Worm (Caenorhabditis elegans): ENCODE measurements around the gene F15H10.7.

DNA sequence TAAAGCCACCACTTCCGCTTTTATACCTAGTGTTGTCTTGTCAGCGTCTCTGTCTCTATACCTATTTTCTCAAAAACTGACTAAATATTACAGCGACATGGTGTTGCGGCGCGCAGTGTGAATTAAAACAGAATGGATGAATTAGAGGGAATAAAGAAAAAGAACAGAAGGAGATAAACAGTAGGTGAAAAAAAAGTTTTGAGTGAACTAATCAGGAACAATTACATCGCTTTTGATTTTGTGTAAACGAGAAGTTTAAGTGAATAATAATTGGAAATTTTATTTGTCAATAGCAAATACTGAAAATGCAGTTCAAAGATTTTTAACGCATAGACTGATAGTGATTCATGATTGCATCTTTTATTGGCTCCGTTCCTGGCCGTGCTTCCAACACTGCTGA is 18.9 kb upstream of the F15H10.7 start, which contains the start of gene col-12:
- TF ChIP-seq him-1 (tag; optimal IDR thresholded peaks at IDR 0.05) (no peak), snpc-4 (GFP tag; optimal IDR thresholded peaks at IDR 0.05) (no peak), snpc-4 (tag; optimal IDR thresholded peaks at IDR 0.05) (no peak), F49E8.2 (tag; optimal IDR thresholded peaks at IDR 0.05; ENCODE audit: insufficient read depth) (no peak), hsf-1 (GFP tag; IDR thresholded peaks at IDR 0.05) (no peak), F57C9.4 (tag; optimal IDR thresholded peaks at IDR 0.05) (no peak), lin-26 (GFP tag; IDR thresholded peaks at IDR 0.05) (no peak), ztf-26 (tag; optimal IDR thresholded peaks at IDR 0.05) (no peak), sdz-38 (tag; optimal IDR thresholded peaks at IDR 0.05) (no peak)

Measured in whole organism, young adult.